Fruit fly (Drosophila melanogaster) whole organism, embryonic: ENCODE results near the gene Rad60.

Source experiments
- Atf3 ChIP-seq: fragments of 200-800 bp; sonication (Bioruptor generic); optimal IDR thresholded peaks from 3 replicates; lab custom pipeline; 2016; ENCODE audit warnings: missing biosample characterization, missing genetic modification characterization
- CG12299 ChIP-seq: fragments of 200-800 bp; sonication (Bioruptor generic); optimal IDR thresholded peaks from 2 replicates; lab custom pipeline; 2018; ENCODE audit warnings: missing biosample characterization, mild to moderate bottlenecking, missing genetic modification characterization
- CG12744 ChIP-seq: fragments of 200-800 bp; sonication (Bioruptor generic); optimal IDR thresholded peaks from 2 replicates; lab custom pipeline; 2016; ENCODE audit warnings: missing biosample characterization, missing genetic modification characterization
- CG12769 ChIP-seq: fragments of 200-800 bp; sonication (Bioruptor generic); optimal IDR thresholded peaks from 2 replicates; lab custom pipeline; 2019; ENCODE audit warnings: missing biosample characterization, mild to moderate bottlenecking, missing genetic modification characterization, moderate library complexity
- CG13296 ChIP-seq: fragments of 200-800 bp; sonication (Bioruptor generic); optimal IDR thresholded peaks from 3 replicates; lab custom pipeline; 2018; ENCODE audit warnings: missing biosample characterization, mild to moderate bottlenecking, missing genetic modification characterization
- CG13894 ChIP-seq: fragments of 200-800 bp; sonication (Bioruptor generic); optimal IDR thresholded peaks from 3 replicates; lab custom pipeline; 2018; ENCODE audit warnings: missing biosample characterization, mild to moderate bottlenecking, missing genetic modification characterization, moderate library complexity
- CG14050 ChIP-seq: fragments of 200-800 bp; sonication (Bioruptor generic); IDR thresholded peaks from 3 replicates; pipeline ENCODE4 v1.3.6; 2022; ENCODE audit warnings: missing biosample characterization, missing genetic modification characterization
- CG14667 ChIP-seq: fragments of 200-800 bp; sonication (Bioruptor generic); IDR thresholded peaks from 2 replicates; pipeline ENCODE4 v1.3.6; 2022; ENCODE audit warnings: missing biosample characterization, missing genetic modification characterization
- CG15479 ChIP-seq: fragments of 200-800 bp; sonication (Bioruptor generic); optimal IDR thresholded peaks from 3 replicates; lab custom pipeline; 2019; ENCODE audit warnings: missing biosample characterization, mild to moderate bottlenecking, missing genetic modification characterization, moderate library complexity
- CG1602 ChIP-seq: fragments of 200-800 bp; sonication (Bioruptor generic); optimal IDR thresholded peaks from 3 replicates; lab custom pipeline; 2016; ENCODE audit warnings: missing biosample characterization, missing genetic modification characterization
- CG16863 ChIP-seq: fragments of 200-800 bp; sonication (Bioruptor generic); optimal IDR thresholded peaks from 3 replicates; lab custom pipeline; 2016; ENCODE audit warnings: missing biosample characterization, missing genetic modification characterization
- CG17359 ChIP-seq: fragments of 200-800 bp; sonication (Bioruptor generic); optimal IDR thresholded peaks from 3 replicates; lab custom pipeline; 2018; ENCODE audit warnings: missing biosample characterization, mild to moderate bottlenecking, missing genetic modification characterization, moderate library complexity
- CG17361 ChIP-seq: fragments of 200-800 bp; sonication (Bioruptor generic); IDR thresholded peaks from 3 replicates; pipeline ENCODE4 v1.3.6; 2022; ENCODE audit warnings: missing biosample characterization, missing genetic modification characterization
- CG18599 ChIP-seq: fragments of 200-800 bp; sonication (Bioruptor generic); optimal IDR thresholded peaks from 3 replicates; lab custom pipeline; 2017; ENCODE audit warnings: missing biosample characterization, missing genetic modification characterization, mild to moderate bottlenecking, moderate library complexity, missing genetic modification reagents
- CG2875 ChIP-seq: fragments of 200-800 bp; sonication (Bioruptor generic); optimal IDR thresholded peaks from 2 replicates; lab custom pipeline; 2017; ENCODE audit warnings: missing biosample characterization, mild to moderate bottlenecking, missing genetic modification characterization, missing genetic modification reagents
- CG32767 ChIP-seq: fragments of 200-800 bp; sonication (Bioruptor generic); IDR thresholded peaks from 2 replicates; pipeline ENCODE4 v1.3.6; 2022; ENCODE audit warnings: missing biosample characterization, missing genetic modification characterization
- CG34224 ChIP-seq: fragments of 200-800 bp; sonication (Bioruptor generic); IDR thresholded peaks from 3 replicates; pipeline ENCODE4 v1.3.6; 2022; ENCODE audit warnings: missing biosample characterization, missing genetic modification characterization; ENCODE audit not compliant: partially characterized antibody
- CG34376 ChIP-seq: fragments of 200-800 bp; sonication (Bioruptor generic); optimal IDR thresholded peaks from 2 replicates; lab custom pipeline; 2018; ENCODE audit warnings: missing biosample characterization, mild to moderate bottlenecking, missing genetic modification characterization
- CG4282 ChIP-seq: fragments of 200-800 bp; sonication (Bioruptor generic); optimal IDR thresholded peaks from 2 replicates; lab custom pipeline; 2016; ENCODE audit warnings: missing biosample characterization, missing genetic modification characterization
- CG4707 ChIP-seq: fragments of 200-800 bp; sonication (Bioruptor generic); optimal IDR thresholded peaks from 2 replicates; lab custom pipeline; 2018; ENCODE audit warnings: missing biosample characterization, mild to moderate bottlenecking, missing genetic modification characterization, moderate library complexity
- CG6175 ChIP-seq: fragments of 200-800 bp; sonication (Bioruptor generic); IDR thresholded peaks from 3 replicates; pipeline ENCODE4 v1.3.6; 2022; ENCODE audit warnings: missing biosample characterization, missing genetic modification characterization
- CG7786 ChIP-seq: fragments of 200-800 bp; sonication (Bioruptor generic); optimal IDR thresholded peaks from 2 replicates; lab custom pipeline; 2016; ENCODE audit warnings: missing biosample characterization, missing genetic modification characterization
- D19B ChIP-seq: fragments of 200-800 bp; sonication (Bioruptor generic); optimal IDR thresholded peaks from 2 replicates; lab custom pipeline; 2017; ENCODE audit warnings: missing biosample characterization, mild to moderate bottlenecking, missing genetic modification characterization
- Dad ChIP-seq: fragments of 200-800 bp; sonication (Bioruptor generic); optimal IDR thresholded peaks from 3 replicates; lab custom pipeline; 2016; ENCODE audit warnings: missing biosample characterization, missing genetic modification characterization
- Dek ChIP-seq: fragments of 200-800 bp; sonication (Bioruptor generic); optimal IDR thresholded peaks from 3 replicates; lab custom pipeline; 2019; ENCODE audit warnings: missing biosample characterization, mild to moderate bottlenecking, missing genetic modification characterization, moderate library complexity
- Doc3 ChIP-seq: fragments of 200-800 bp; sonication (Bioruptor generic); IDR thresholded peaks from 3 replicates; pipeline ENCODE4 v1.3.6; 2022; ENCODE audit warnings: missing biosample characterization, missing genetic modification characterization; ENCODE audit not compliant: partially characterized antibody
- E2f1 ChIP-seq: fragments of 200-800 bp; sonication (Bioruptor generic); IDR thresholded peaks from 2 replicates; pipeline ENCODE4 v1.3.6; 2022; ENCODE audit warnings: missing biosample characterization, missing genetic modification characterization
- E2f2 ChIP-seq: fragments of 200-800 bp; sonication (Bioruptor generic); IDR thresholded peaks from 2 replicates; pipeline ENCODE4 v1.3.6; 2022; ENCODE audit warnings: missing biosample characterization, missing genetic modification characterization
- Ets97D ChIP-seq: fragments of 200-800 bp; sonication (Bioruptor generic); optimal IDR thresholded peaks from 3 replicates; lab custom pipeline; 2016; ENCODE audit warnings: missing biosample characterization, missing genetic modification characterization
- Kr ChIP-seq: fragments of 200-800 bp; sonication (Bioruptor generic); optimal IDR thresholded peaks from 2 replicates; lab custom pipeline; 2017; ENCODE audit warnings: missing biosample characterization, mild to moderate bottlenecking, missing genetic modification characterization
- Mrtf ChIP-seq: fragments of 200-800 bp; sonication (Bioruptor generic); IDR thresholded peaks from 3 replicates; pipeline ENCODE4 v1.3.6; 2022; ENCODE audit warnings: missing biosample characterization, missing genetic modification characterization
- NC2β ChIP-seq: fragments of 200-800 bp; sonication (Bioruptor generic); optimal IDR thresholded peaks from 2 replicates; lab custom pipeline; 2016; ENCODE audit warnings: missing biosample characterization, missing genetic modification characterization
- Nf-YA ChIP-seq: fragments of 200-800 bp; sonication (Bioruptor generic); IDR thresholded peaks from 2 replicates; pipeline ENCODE4 v1.3.6; 2022; ENCODE audit warnings: missing biosample characterization, missing genetic modification characterization
- Nf-YC ChIP-seq: fragments of 200-800 bp; optimal IDR thresholded peaks from 3 replicates; lab custom pipeline; 2019; ENCODE audit warnings: missing biosample characterization, mild to moderate bottlenecking, missing genetic modification characterization, moderate library complexity
- Optix ChIP-seq: fragments of 200-800 bp; sonication (Bioruptor generic); IDR thresholded peaks from 3 replicates; pipeline ENCODE4 v1.3.6; 2022; ENCODE audit warnings: missing biosample characterization, missing genetic modification characterization
- Vsx1 ChIP-seq: fragments of 200-800 bp; sonication (Bioruptor generic); optimal IDR thresholded peaks from 2 replicates; lab custom pipeline; 2017; ENCODE audit warnings: missing biosample characterization, mild to moderate bottlenecking, missing genetic modification characterization, missing genetic modification reagents
- az2 ChIP-seq: fragments of 200-800 bp; sonication (Bioruptor generic); optimal IDR thresholded peaks from 3 replicates; lab custom pipeline; 2016; ENCODE audit warnings: missing biosample characterization, missing genetic modification characterization
- caup ChIP-seq: fragments of 200-800 bp; sonication (Bioruptor generic); optimal IDR thresholded peaks from 3 replicates; lab custom pipeline; 2017; ENCODE audit warnings: missing biosample characterization, mild to moderate bottlenecking, missing genetic modification characterization, moderate library complexity; ENCODE audit not compliant: severe bottlenecking
- dpn ChIP-seq, 2 experiments: fragments of 200-800 bp; sonication (Bioruptor generic); optimal IDR thresholded peaks; 3 replicates each; lab custom pipeline; 2016; ENCODE audit warnings: missing biosample characterization in 2 of 2, missing genetic modification characterization in 2 of 2
- dysf ChIP-seq: fragments of 200-800 bp; sonication (Bioruptor generic); IDR thresholded peaks from 3 replicates; pipeline ENCODE4 v1.3.6; 2022; ENCODE audit warnings: missing biosample characterization, missing genetic modification characterization
- esg ChIP-seq: fragments of 200-800 bp; sonication (Bioruptor generic); conservative IDR thresholded peaks from 2 replicates; pipeline ENCODE4 v1.3.6; 2022; ENCODE audit warnings: missing biosample characterization, missing genetic modification characterization
- fd64A ChIP-seq: fragments of 200-800 bp; sonication (Bioruptor generic); optimal IDR thresholded peaks from 3 replicates; lab custom pipeline; 2018; ENCODE audit warnings: missing biosample characterization, mild to moderate bottlenecking, missing genetic modification characterization
- gt ChIP-seq: fragments of 200-800 bp; sonication (Bioruptor generic); IDR thresholded peaks from 2 replicates; pipeline ENCODE4 v1.3.6; 2022; ENCODE audit warnings: missing biosample characterization, missing genetic modification characterization
- kay ChIP-seq: fragments of 200-800 bp; sonication (Bioruptor generic); optimal IDR thresholded peaks from 2 replicates; lab custom pipeline; 2016; ENCODE audit warnings: missing biosample characterization, missing genetic modification characterization
- knrl ChIP-seq: fragments of 200-800 bp; sonication (Bioruptor generic); IDR thresholded peaks from 3 replicates; pipeline ENCODE4 v1.3.6; 2022; ENCODE audit warnings: missing biosample characterization, missing genetic modification characterization; ENCODE audit not compliant: partially characterized antibody
- lbe ChIP-seq: fragments of 200-800 bp; sonication (Bioruptor generic); optimal IDR thresholded peaks from 2 replicates; lab custom pipeline; 2016; ENCODE audit warnings: missing biosample characterization, mild to moderate bottlenecking, missing genetic modification characterization
- p53 ChIP-seq: fragments of 200-800 bp; sonication (Bioruptor generic); optimal IDR thresholded peaks from 2 replicates; lab custom pipeline; 2016; ENCODE audit warnings: missing biosample characterization, missing genetic modification characterization
- pros ChIP-seq: fragments of 200-800 bp; sonication (Bioruptor generic); optimal IDR thresholded peaks from 3 replicates; lab custom pipeline; 2019; ENCODE audit warnings: missing biosample characterization, mild to moderate bottlenecking, missing genetic modification characterization, moderate library complexity
- salm ChIP-seq: fragments of 200-800 bp; sonication (Bioruptor generic); optimal IDR thresholded peaks from 2 replicates; lab custom pipeline; 2018; ENCODE audit warnings: missing biosample characterization, mild to moderate bottlenecking, missing genetic modification characterization
- sens ChIP-seq: fragments of 200-800 bp; sonication (Bioruptor generic); peaks from one replicate; lab custom pipeline; 2016; ENCODE audit warnings: missing biosample characterization, missing genetic modification characterization
- sens-2 ChIP-seq: fragments of 200-800 bp; sonication (Bioruptor generic); IDR thresholded peaks from 2 replicates; pipeline ENCODE4 v1.3.6; 2022; ENCODE audit warnings: missing biosample characterization, missing genetic modification characterization
- tap ChIP-seq: fragments of 200-800 bp; optimal IDR thresholded peaks from 3 replicates; lab custom pipeline; 2019; ENCODE audit warnings: missing biosample characterization, mild to moderate bottlenecking, missing genetic modification characterization, moderate library complexity
- ttk ChIP-seq: fragments of 200-800 bp; sonication (Bioruptor generic); IDR thresholded peaks from 2 replicates; pipeline ENCODE4 v2.1.2; 2022; ENCODE audit warnings: missing biosample characterization, missing genetic modification characterization

Gene Rad60

dm6 chr3R:23214603-23215433 is 36.5 kb downstream of the Rad60 start (continued):
- TF ChIP-seq p53 = no peak
- TF ChIP-seq CG6175 = no peak
- TF ChIP-seq Atf3 (GFP tag; lab: Kevin White, UChicago) = no peak
- TF ChIP-seq fd64A = no peak
- no peak for TF ChIP-seq CG17359 (tag; lab: Kevin White, UChicago)
- TF ChIP-seq Ets97D (GFP tag; lab: Kevin White, UChicago) = peak; percentile 57
- peak; percentile 47 for TF ChIP-seq CG13894
- no peak for TF ChIP-seq CG17361
- no peak for TF ChIP-seq dpn (GFP tag; optimal IDR thresholded peaks at IDR 0.05; lab: Kevin White, UChicago)
- no peak for TF ChIP-seq CG18599 (GFP tag; lab: Kevin White, UChicago)
- no peak for TF ChIP-seq CG16863
- no peak for TF ChIP-seq CG13296
- TF ChIP-seq Vsx1 = peak; percentile 53
- no peak for TF ChIP-seq ttk (GFP tag; lab: Robert Waterston, UW)
- no peak for TF ChIP-seq CG14050
- no peak for TF ChIP-seq Mrtf (GFP tag; lab: Robert Waterston, UW)
- TF ChIP-seq tap = no peak
- no peak for TF ChIP-seq CG12744 (GFP tag; lab: Kevin White, UChicago)
- TF ChIP-seq knrl = no peak
- no peak for TF ChIP-seq az2 (GFP tag; lab: Kevin White, UChicago)
- TF ChIP-seq Nf-YA (GFP tag; lab: Robert Waterston, UW) = no peak
- TF ChIP-seq NC2β (GFP tag; lab: Kevin White, UChicago) = no peak
- TF ChIP-seq D19B (GFP tag; lab: Kevin White, UChicago) = no peak
- no peak for TF ChIP-seq CG12299 (tag; lab: Kevin White, UChicago)
- no peak for TF ChIP-seq gt (GFP tag; lab: Robert Waterston, UW)
- TF ChIP-seq Kr = peak; percentile 2
- TF ChIP-seq Optix = no peak
- peak; percentile 3 for TF ChIP-seq pros (GFP tag; lab: Kevin White, UChicago)
- TF ChIP-seq CG32767 = no peak
- TF ChIP-seq Nf-YC (tag; lab: Kevin White, UChicago) = peak; percentile 12
- no peak for TF ChIP-seq CG14667 (GFP tag; lab: Robert Waterston, UW)
- no peak for TF ChIP-seq CG4282 (GFP tag; lab: Kevin White, UChicago)
- no peak for TF ChIP-seq dysf
- TF ChIP-seq CG7786 = no peak
- no peak for TF ChIP-seq Doc3 (GFP tag; lab: Robert Waterston, UW)
- peak; percentile 30 for TF ChIP-seq lbe (GFP tag; lab: Kevin White, UChicago)
- no peak for TF ChIP-seq sens-2 (GFP tag; lab: Robert Waterston, UW)
- no peak for TF ChIP-seq CG2875 (GFP tag; lab: Kevin White, UChicago)

- TF ChIP-seq E2f1 (GFP tag; lab: Robert Waterston, UW) = no peak
- TF ChIP-seq Dad (GFP tag; lab: Kevin White, UChicago) = no peak
- TF ChIP-seq CG12769 (tag; lab: Kevin White, UChicago) = no peak
- no peak for TF ChIP-seq E2f2
- TF ChIP-seq CG34376 (GFP tag; lab: Kevin White, UChicago) = peak; percentile 60
- no peak for TF ChIP-seq caup (GFP tag; lab: Kevin White, UChicago)
- TF ChIP-seq kay (GFP tag; lab: Kevin White, UChicago) = no peak
- TF ChIP-seq CG34224 = no peak
- TF ChIP-seq salm = no peak
- TF ChIP-seq esg (GFP tag; lab: Robert Waterston, UW) = no peak
- TF ChIP-seq Dek = no peak
- TF ChIP-seq CG15479 (GFP tag; lab: Kevin White, UChicago) = no peak
- no peak for TF ChIP-seq CG1602 (GFP tag; lab: Kevin White, UChicago)
- peak; percentile 34 for TF ChIP-seq sens (GFP tag; lab: Kevin White, UChicago)
- TF ChIP-seq CG4707 (GFP tag; lab: Kevin White, UChicago) = no peak
Measured at dm6 chr3R:23212764-23213163, 38.5 kb downstream of the Rad60 start.
